Fruit fly (Drosophila melanogaster): ENCODE results near the gene Traf6.

Traf6 gene

dm6 chrX:8126149-8126548, 31.0 kb downstream of the Traf6 start:
- TF ChIP-seq Eip75B (GFP tag; optimal IDR thresholded peaks at IDR 0.05) (no peak), Eip78C (GFP tag) (peak; percentile 66), Sox14 (GFP tag; optimal IDR thresholded peaks at IDR 0.05) (no peak), CG15336 (GFP tag; IDR thresholded peaks at IDR 0.05) (peak; percentile 54), CG4318 (GFP tag; optimal IDR thresholded peaks at IDR 0.05) (peak; percentile 19), eg (GFP tag; IDR thresholded peaks at IDR 0.05) (peak; percentile 55; the same call in 2 of the 3 replicates), Met (GFP tag; optimal IDR thresholded peaks at IDR 0.05) (no peak), CG32006 (GFP tag; optimal IDR thresholded peaks at IDR 0.05) (peak; percentile 62), CG6792 (GFP tag; optimal IDR thresholded peaks at IDR 0.05) (no peak), spab (GFP tag; optimal IDR thresholded peaks at IDR 0.05) (no peak), acj6 (GFP tag; optimal IDR thresholded peaks at IDR 0.05) (no peak), CG8119 (GFP tag; IDR thresholded peaks at IDR 0.05) (0 out of 3 replicates have a peak, but pooled peaks have one; percentile 29), CG31627 (GFP tag; optimal IDR thresholded peaks at IDR 0.05) (no peak), CG11294 (GFP tag; IDR thresholded peaks at IDR 0.05) (no peak), CG1621 (tag; optimal IDR thresholded peaks at IDR 0.05) (no peak), dac (GFP tag; optimal IDR thresholded peaks at IDR 0.05) (no peak), Sox15 (GFP tag; optimal IDR thresholded peaks at IDR 0.05) (no peak), Lpt (GFP tag; optimal IDR thresholded peaks at IDR 0.05) (no peak), net (GFP tag; optimal IDR thresholded peaks at IDR 0.05) (no peak), lz (GFP tag; optimal IDR thresholded peaks at IDR 0.05) (no peak), CG6808 (GFP tag; optimal IDR thresholded peaks at IDR 0.05) (no peak), CG3032 (tag; optimal IDR thresholded peaks at IDR 0.05) (no peak), CG11762 (GFP tag; optimal IDR thresholded peaks at IDR 0.05; ENCODE audit: insufficient read depth) (no peak), topi (GFP tag; optimal IDR thresholded peaks at IDR 0.05) (no peak), Hr39 (GFP tag; optimal IDR thresholded peaks at IDR 0.05) (no peak), dsx (GFP tag; optimal IDR thresholded peaks at IDR 0.05; ENCODE audit: poor library complexity, severe bottlenecking) (no peak), CG8632 (GFP tag; optimal IDR thresholded peaks at IDR 0.05) (no peak), CG34406 (GFP tag; optimal IDR thresholded peaks at IDR 0.05) (no peak), CG6163 (GFP tag; IDR thresholded peaks at IDR 0.05) (peak; percentile 50; the same call in 2 of the 3 replicates), esn (GFP tag; optimal IDR thresholded peaks at IDR 0.05) (no peak), CG8319 (GFP tag; optimal IDR thresholded peaks at IDR 0.05) (no peak), Blimp-1 (GFP tag; optimal IDR thresholded peaks at IDR 0.05) (no peak), CG6276 (GFP tag; optimal IDR thresholded peaks at IDR 0.05) (no peak), Ets96B (tag; optimal IDR thresholded peaks at IDR 0.05) (no peak), CG7368 (GFP tag; optimal IDR thresholded peaks at IDR 0.05) (no peak), Hr4 (GFP tag; optimal IDR thresholded peaks at IDR 0.05) (peak; percentile 44), achi (GFP tag; optimal IDR thresholded peaks at IDR 0.05) (no peak)

dm6 chrX:8125224-8125649, 31.9 kb downstream of the Traf6 start:
- TF ChIP-seq CG6163 (GFP tag; IDR thresholded peaks at IDR 0.05) (0 out of 3 replicates have a peak, but pooled peaks have one; percentile 21), CG9139 (GFP tag; optimal IDR thresholded peaks at IDR 0.05) (no peak), vri (GFP tag; optimal IDR thresholded peaks at IDR 0.05) (no peak), CG32006 (GFP tag; optimal IDR thresholded peaks at IDR 0.05) (peak; percentile 81), CG8119 (GFP tag; IDR thresholded peaks at IDR 0.05) (peak; percentile 48; the same call in 2 of the 3 replicates), acj6 (GFP tag; optimal IDR thresholded peaks at IDR 0.05) (peak; percentile 12), achi (GFP tag; optimal IDR thresholded peaks at IDR 0.05) (peak; percentile 23), Lpt (GFP tag; optimal IDR thresholded peaks at IDR 0.05) (peak; percentile 5), Ets21C (GFP tag; optimal IDR thresholded peaks at IDR 0.05) (no peak), salr (GFP tag; optimal IDR thresholded peaks at IDR 0.05) (peak in 1 of 2 experiments; percentile 13), Eip93F (GFP tag; optimal IDR thresholded peaks at IDR 0.05) (no peak), CG31627 (GFP tag; optimal IDR thresholded peaks at IDR 0.05) (no peak), Eip78C (GFP tag) (peak; percentile 67), eg (GFP tag; IDR thresholded peaks at IDR 0.05) (0 out of 3 replicates have a peak, but pooled peaks have one; percentile 27), CG11294 (GFP tag; IDR thresholded peaks at IDR 0.05) (peak; percentile 39; the same call in 1 of the 2 replicates), lz (GFP tag; optimal IDR thresholded peaks at IDR 0.05) (no peak), fd59A (GFP tag; optimal IDR thresholded peaks at IDR 0.05) (no peak), Eip75B (GFP tag; optimal IDR thresholded peaks at IDR 0.05) (no peak), spab (GFP tag; optimal IDR thresholded peaks at IDR 0.05) (no peak), CG11902 (GFP tag; optimal IDR thresholded peaks at IDR 0.05) (no peak), CG11762 (GFP tag; optimal IDR thresholded peaks at IDR 0.05; ENCODE audit: insufficient read depth) (no peak), CG6792 (GFP tag; optimal IDR thresholded peaks at IDR 0.05) (no peak), net (GFP tag; optimal IDR thresholded peaks at IDR 0.05) (no peak), Sox15 (GFP tag; optimal IDR thresholded peaks at IDR 0.05) (no peak), ss (GFP tag; optimal IDR thresholded peaks at IDR 0.05) (no peak), CG7368 (GFP tag; optimal IDR thresholded peaks at IDR 0.05) (no peak), CG6276 (GFP tag; optimal IDR thresholded peaks at IDR 0.05) (peak; percentile 47), CG10669 (GFP tag; optimal IDR thresholded peaks at IDR 0.05) (no peak), Sox14 (GFP tag; optimal IDR thresholded peaks at IDR 0.05) (no peak), Hr4 (GFP tag; optimal IDR thresholded peaks at IDR 0.05) (peak; percentile 6), CG3032 (tag; optimal IDR thresholded peaks at IDR 0.05) (no peak), OdsH (GFP tag; optimal IDR thresholded peaks at IDR 0.05) (peak; percentile 37), CG15336 (GFP tag; IDR thresholded peaks at IDR 0.05) (peak; percentile 54)
